Fruit fly (Drosophila melanogaster) whole organism: ENCODE measurements around the gene CG14883.

Experiments used
- CG8478 ChIP-seq: fragments of >200 bp; optimal IDR thresholded peaks from 2 replicates; lab custom pipeline; 2018; ENCODE audit warnings: inconsistent platforms
- Dll ChIP-seq: fragments of >200 bp; optimal IDR thresholded peaks from 2 replicates; lab custom pipeline; 2017
- EcR ChIP-seq, 2 experiments: fragments of >200 bp; optimal IDR thresholded peaks; 2 replicates each; lab custom pipeline; 2017; ENCODE audit warnings: missing biosample characterization in 2 of 2, missing genetic modification characterization in 2 of 2, missing genetic modification reagents in 2 of 2
- pan ChIP-seq: fragments of >200 bp; optimal IDR thresholded peaks from 2 replicates; lab custom pipeline; 2017
- psq ChIP-seq: fragments of >200 bp; optimal IDR thresholded peaks from 2 replicates; lab custom pipeline; 2017
- usp ChIP-seq: fragments of >200 bp; optimal IDR thresholded peaks from 2 replicates; lab custom pipeline; 2017; ENCODE audit warnings: missing biosample characterization, missing genetic modification characterization, mixed read lengths

dm6 chr3R:16482276-16482675 lies 26.4 kb downstream of the CG14883 start, which contains the start of gene Sdhaf3:
- TF ChIP-seq EcR (GFP tag; optimal IDR thresholded peaks at IDR 0.05; lab: Kevin White, UChicago) (no peak), psq (lab: Kevin White, UChicago) (no peak), pan (lab: Kevin White, UChicago) (no peak), CG8478 (lab: Kevin White, UChicago) (no peak), usp (GFP tag; lab: Kevin White, UChicago) (no peak), Dll (lab: Kevin White, UChicago) (no peak)
